Worm (Caenorhabditis elegans) whole organism, midembryonic: ENCODE data around the gene pgp-6.

Experiments used
- T22C8.4 ChIP-seq: fragments of 200-800 bp; sonication (Bioruptor generic); IDR thresholded peaks from 2 replicates; pipeline ENCODE4 v1.3.6; 2022; ENCODE audit warnings: missing genetic modification characterization, missing compliant biosample characterization
- ref-1 ChIP-seq: fragments of 200-800 bp; sonication (Bioruptor generic); conservative IDR thresholded peaks from 2 replicates; pipeline ENCODE4 v1.3.6; 2022; ENCODE audit warnings: missing genetic modification reagents, missing genetic modification characterization, missing compliant biosample characterization
- ztf-29 ChIP-seq: fragments of 200-800 bp; sonication (Bioruptor generic); IDR thresholded peaks from 2 replicates; pipeline ENCODE4 v1.3.6; 2022; ENCODE audit warnings: missing genetic modification reagents, missing genetic modification characterization, missing compliant biosample characterization

DNA sequence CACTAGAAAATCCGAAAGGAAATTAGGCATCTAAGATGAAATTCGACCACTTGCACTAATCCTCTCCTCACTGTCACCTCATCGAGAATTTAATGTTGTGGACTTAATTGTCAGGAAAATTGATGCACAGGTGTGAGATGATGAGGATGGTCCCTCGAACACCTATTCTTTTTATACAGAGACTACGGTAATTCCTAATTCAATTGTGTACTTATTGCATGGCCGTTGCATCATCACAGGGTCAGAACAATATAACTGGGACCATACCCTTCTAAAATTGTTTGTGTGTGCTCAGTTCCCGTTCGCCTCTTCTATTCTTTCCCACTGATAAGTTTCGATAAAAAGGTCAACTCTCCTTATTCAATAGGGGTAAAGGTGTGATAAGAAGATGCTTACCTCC lies 33.1 kb downstream of the pgp-6 start:
- TF ChIP-seq ztf-29 (GFP tag; lab: Robert Waterston, UW) (no peak), ref-1 (GFP tag; lab: Robert Waterston, UW) (no peak), T22C8.4 (no peak)
